Worm (Caenorhabditis elegans) whole organism, L1 larva: ENCODE measurements around the gene mps-2.

Source experiments
- ama-1 ChIP-seq: fragments of 150-350 bp; optimal IDR thresholded peaks from 2 replicates; lab custom pipeline; 2014
- blmp-1 ChIP-seq: fragments of 150-350 bp; optimal IDR thresholded peaks from 2 replicates; lab custom pipeline; 2014; ENCODE audit warnings: missing biosample characterization, missing genetic modification characterization
- dpl-1 ChIP-seq, 3 experiments: fragments of 150-350 bp in 2 of 3; sonication (generic microtip) in 1 of 3; optimal IDR thresholded peaks; 2 replicates each; lab custom pipeline; 2014 to 2017; ENCODE audit warnings: missing biosample characterization in 3 of 3, missing genetic modification characterization in 3 of 3, missing genetic modification reagents in 3 of 3
- egl-27 ChIP-seq, 2 experiments: fragments of 150-350 bp in 1 of 2; sonication (generic microtip); optimal IDR thresholded peaks; 3 replicates each; lab custom pipeline; 2017 to 2018; ENCODE audit warnings: missing biosample characterization in 2 of 2, missing genetic modification characterization in 2 of 2, missing genetic modification reagents in 2 of 2
- elt-3 ChIP-seq, 6 experiments: fragments of 150-350 bp in 1 of 6; sonication (generic microtip); optimal IDR thresholded peaks; 2 replicates each; lab custom pipeline; 2017 to 2018; ENCODE audit warnings: missing biosample characterization in 6 of 6, missing genetic modification characterization in 6 of 6, inconsistent platforms in 1 of 6
- grh-1 ChIP-seq: fragments of 200-800 bp; sonication (Bioruptor generic); IDR thresholded peaks from 2 replicates; pipeline ENCODE4 v1.3.6; 2022; ENCODE audit warnings: missing genetic modification reagents, missing genetic modification characterization, missing compliant biosample characterization
- lsy-2 ChIP-seq, 2 experiments: fragments of 150-350 bp; optimal IDR thresholded peaks; 2 replicates each; lab custom pipeline; 2014; ENCODE audit warnings: missing biosample characterization in 2 of 2, missing genetic modification characterization in 2 of 2
- nhr-11 ChIP-seq: fragments of 150-350 bp; optimal IDR thresholded peaks from 2 replicates; lab custom pipeline; 2014; ENCODE audit warnings: missing biosample characterization, missing genetic modification characterization
- nhr-71 ChIP-seq: sonication (generic microtip); optimal IDR thresholded peaks from 2 replicates; lab custom pipeline; 2016; ENCODE audit warnings: mild to moderate bottlenecking, missing genetic modification characterization, moderate library complexity, missing compliant biosample characterization
- skn-1 ChIP-seq: fragments of 150-350 bp; optimal IDR thresholded peaks from 2 replicates; lab custom pipeline; 2014; ENCODE audit warnings: missing biosample characterization, missing genetic modification characterization
- snpc-4 ChIP-seq: fragments of 150-350 bp; optimal IDR thresholded peaks from 2 replicates; lab custom pipeline; 2014; ENCODE audit warnings: missing biosample characterization, missing genetic modification characterization
- sptf-1 ChIP-seq: fragments of 150-350 bp; optimal IDR thresholded peaks from 2 replicates; lab custom pipeline; 2014; ENCODE audit warnings: missing biosample characterization, missing genetic modification characterization
- unc-130 ChIP-seq: fragments of 150-350 bp; optimal IDR thresholded peaks from 2 replicates; lab custom pipeline; 2017; ENCODE audit warnings: missing biosample characterization, missing genetic modification characterization, inconsistent platforms
- vab-15 ChIP-seq: sonication (generic microtip); optimal IDR thresholded peaks from 2 replicates; lab custom pipeline; 2017; ENCODE audit warnings: missing genotype, mild to moderate bottlenecking, missing genetic modification characterization, missing compliant biosample characterization

DNA sequence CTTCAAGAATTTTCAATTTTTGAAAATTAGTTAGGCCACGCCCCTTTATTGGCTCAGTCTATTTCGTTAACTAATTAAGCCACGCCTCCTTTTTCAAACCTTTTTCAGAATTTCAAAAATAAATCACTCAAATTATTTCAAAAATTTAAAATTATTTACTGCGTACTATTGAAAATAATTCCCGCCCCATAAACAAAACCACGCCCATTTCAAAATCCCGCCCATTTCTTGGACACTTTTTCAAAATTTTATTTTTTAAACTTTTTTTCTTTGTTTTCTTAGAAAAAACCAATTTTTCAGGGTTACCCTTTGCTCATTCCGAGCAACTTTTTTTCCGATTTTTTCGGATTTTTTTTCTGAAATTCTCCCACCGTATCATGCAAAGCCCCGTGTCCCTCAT is 48.0 kb downstream of the mps-2 start, which contains the start of gene B0432.14:
- TF ChIP-seq grh-1 (GFP tag; lab: Robert Waterston, UW) (no peak), egl-27 (tag; optimal IDR thresholded peaks at IDR 0.05; lab: Kevin White, UChicago) (no peak), lsy-2 (tag; optimal IDR thresholded peaks at IDR 0.05; lab: Kevin White, UChicago) (no peak), skn-1 (no peak), nhr-71 (tag; lab: Kevin White, UChicago) (no peak), ama-1 (lab: Kevin White, UChicago) (no peak), unc-130 (tag; lab: Kevin White, UChicago) (no peak), blmp-1 (tag; lab: Kevin White, UChicago) (no peak), dpl-1 (GFP tag; optimal IDR thresholded peaks at IDR 0.05; lab: Kevin White, UChicago) (no peak), nhr-11 (tag; lab: Kevin White, UChicago) (no peak), snpc-4 (tag; lab: Kevin White, UChicago) (no peak), sptf-1 (no peak), vab-15 (tag; lab: Kevin White, UChicago) (no peak), elt-3 (tag; optimal IDR thresholded peaks at IDR 0.05; lab: Kevin White, UChicago) (no peak)
